Fruit fly (Drosophila melanogaster) whole organism, adult: ENCODE data around the gene CG17778.
A peak's percentile ranks its signal among the peaks of the same experiment; 100 is the strongest.

Source experiments
- CG11617 ChIP-seq: fragments of 200-800 bp; sonication (Bioruptor generic); optimal IDR thresholded peaks from 2 replicates; lab custom pipeline; 2017; ENCODE audit warnings: mild to moderate bottlenecking, missing biosample characterization, missing genetic modification reagents, missing genetic modification characterization
- CG12768 ChIP-seq: fragments of 200-800 bp; sonication (Bioruptor generic); optimal IDR thresholded peaks from 2 replicates; lab custom pipeline; 2017; ENCODE audit warnings: missing biosample characterization, missing genetic modification characterization, mild to moderate bottlenecking, moderate library complexity, missing genetic modification reagents
- CG14711 ChIP-seq: fragments of 200-800 bp; sonication (Bioruptor generic); optimal IDR thresholded peaks from 2 replicates; lab custom pipeline; 2018; ENCODE audit warnings: missing biosample characterization, mild to moderate bottlenecking, missing genetic modification characterization, moderate library complexity
- CG1620 ChIP-seq: fragments of 200-800 bp; sonication (Bioruptor generic); optimal IDR thresholded peaks from 2 replicates; lab custom pipeline; 2016; ENCODE audit warnings: missing biosample characterization, missing genetic modification characterization
- CG33017 ChIP-seq: fragments of 200-800 bp; sonication (Bioruptor generic); optimal IDR thresholded peaks from 2 replicates; lab custom pipeline; 2018; ENCODE audit warnings: missing biosample characterization, mild to moderate bottlenecking, missing genetic modification characterization, moderate library complexity
- CG5204 ChIP-seq: fragments of 200-800 bp; sonication (Bioruptor generic); optimal IDR thresholded peaks from 2 replicates; lab custom pipeline; 2016; ENCODE audit warnings: missing biosample characterization, missing genetic modification characterization
- CG7045 ChIP-seq: fragments of 200-800 bp; sonication (Bioruptor generic); optimal IDR thresholded peaks from 2 replicates; lab custom pipeline; 2017; ENCODE audit warnings: missing biosample characterization, mild to moderate bottlenecking, missing genetic modification characterization
- CG7101 ChIP-seq: fragments of 200-800 bp; sonication (Bioruptor generic); optimal IDR thresholded peaks from 2 replicates; lab custom pipeline; 2018; ENCODE audit warnings: missing biosample characterization, mild to moderate bottlenecking, missing genetic modification characterization, moderate library complexity
- Clk ChIP-seq: fragments of 200-800 bp; sonication (Bioruptor generic); optimal IDR thresholded peaks from 2 replicates; lab custom pipeline; 2017; ENCODE audit warnings: missing biosample characterization, missing genetic modification characterization
- Crg-1 ChIP-seq: fragments of 200-800 bp; sonication (Bioruptor generic); optimal IDR thresholded peaks from 2 replicates; lab custom pipeline; 2016; ENCODE audit warnings: missing biosample characterization, missing genetic modification characterization
- Hr96 ChIP-seq: fragments of 200-800 bp; sonication (Bioruptor generic); optimal IDR thresholded peaks from 2 replicates; lab custom pipeline; 2016; ENCODE audit warnings: missing biosample characterization, missing genetic modification characterization
- Mnt ChIP-seq: fragments of 200-800 bp; sonication (Bioruptor generic); optimal IDR thresholded peaks from 2 replicates; lab custom pipeline; 2016; ENCODE audit warnings: missing biosample characterization, mild to moderate bottlenecking, missing genetic modification characterization
- bab1 ChIP-seq: fragments of 200-800 bp; sonication (Bioruptor generic); optimal IDR thresholded peaks from 3 replicates; lab custom pipeline; 2019; ENCODE audit warnings: missing biosample characterization, mild to moderate bottlenecking, missing genetic modification characterization, moderate library complexity
- cic ChIP-seq: fragments of 200-800 bp; sonication (Bioruptor generic); optimal IDR thresholded peaks from 2 replicates; lab custom pipeline; 2017; ENCODE audit warnings: missing biosample characterization, mild to moderate bottlenecking, missing genetic modification characterization, moderate library complexity
- cnc ChIP-seq, 2 experiments: fragments of >200 bp; optimal IDR thresholded peaks; 2 replicates each; lab custom pipeline; 2017
- kay ChIP-seq: fragments of 200-800 bp; sonication (Bioruptor generic); peaks from one replicate; lab custom pipeline; 2016; ENCODE audit warnings: missing biosample characterization, missing genetic modification characterization, borderline replicate concordance
- ovo ChIP-seq: fragments of 200-800 bp; sonication (Bioruptor generic); optimal IDR thresholded peaks from 2 replicates; lab custom pipeline; 2016; ENCODE audit warnings: missing biosample characterization, missing genetic modification characterization
- pad ChIP-seq: fragments of 200-800 bp; sonication (Bioruptor generic); optimal IDR thresholded peaks from 3 replicates; lab custom pipeline; 2017; ENCODE audit warnings: missing biosample characterization, missing genetic modification characterization, mild to moderate bottlenecking, moderate library complexity, missing genetic modification reagents
- tj ChIP-seq: fragments of 200-800 bp; sonication (Bioruptor generic); optimal IDR thresholded peaks from 3 replicates; lab custom pipeline; 2017; ENCODE audit warnings: missing biosample characterization, mild to moderate bottlenecking, missing genetic modification characterization, moderate library complexity
- toe ChIP-seq: fragments of 200-800 bp; sonication (Bioruptor generic); optimal IDR thresholded peaks from 2 replicates; lab custom pipeline; 2016; ENCODE audit warnings: missing biosample characterization, missing genetic modification characterization

CG17778 gene

dm6 chrX:487517-487957 is 6.9 kb upstream of the CG17778 start, which contains the start of the genes CG18273 and CG3156:
Gene CG18273, minus strand, starts transcription at chrX:487581.
Gene CG3156, plus strand, starts transcription at chrX:487878.
- TF ChIP-seq CG5204 (GFP tag; lab: Kevin White, UChicago) (no peak), bab1 (GFP tag; lab: Kevin White, UChicago) (peak; percentile 57), Mnt (peak; percentile 97), Hr96 (no peak), Crg-1 (GFP tag; lab: Kevin White, UChicago) (no peak), tj (GFP tag; lab: Kevin White, UChicago) (peak; percentile 6), CG7101 (tag; lab: Kevin White, UChicago) (peak; percentile 48), pad (GFP tag; lab: Kevin White, UChicago) (peak; percentile 15), CG14711 (peak; percentile 35), ovo (peak; percentile 4), CG1620 (GFP tag; lab: Kevin White, UChicago) (peak; percentile 21), CG11617 (GFP tag; lab: Kevin White, UChicago) (peak; percentile 62), CG7045 (GFP tag; lab: Kevin White, UChicago) (peak; percentile 1)

dm6 chrX:492701-493299 is 1.6 kb upstream of the CG17778 start:
- TF ChIP-seq CG12768 (GFP tag; lab: Kevin White, UChicago): peak; percentile 35
- TF ChIP-seq bab1 (GFP tag; lab: Kevin White, UChicago): no peak
- peak; percentile 11 for TF ChIP-seq CG11617 (GFP tag; lab: Kevin White, UChicago)

DNA sequence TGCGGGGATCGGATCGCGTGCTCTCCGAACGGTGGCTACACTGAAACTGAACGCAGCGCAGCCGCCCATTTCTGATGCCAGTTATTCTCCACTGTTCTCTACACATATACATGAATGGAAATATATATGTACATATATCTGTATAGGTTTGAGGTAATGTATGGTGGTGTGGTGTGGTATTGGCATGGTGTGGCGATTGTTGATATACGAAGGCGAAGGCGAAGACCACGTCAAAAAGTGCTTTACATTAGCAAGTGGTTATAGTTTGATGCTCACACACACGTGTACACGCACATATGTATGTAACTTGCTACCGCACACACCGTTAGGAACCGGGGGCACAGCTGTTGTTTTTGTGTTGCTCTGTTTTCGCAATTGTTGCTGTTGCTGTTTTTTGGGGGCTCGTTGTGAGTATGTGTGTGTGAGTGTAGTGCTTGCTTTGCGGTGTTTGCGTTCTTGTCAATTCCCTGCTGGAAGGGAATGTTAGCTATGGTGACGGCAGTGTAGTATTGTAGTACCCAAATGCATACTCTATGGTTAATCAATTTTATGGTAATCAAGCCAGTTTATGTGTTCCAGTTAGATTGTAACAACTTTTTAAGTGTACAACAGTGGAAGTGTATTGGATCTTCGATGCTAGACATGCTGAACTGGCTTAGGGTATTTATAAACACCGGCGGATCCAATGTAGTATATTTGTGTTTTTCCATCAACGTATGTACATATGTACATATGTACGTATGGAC is 796 bp upstream of the CG17778 start, which contains the start of gene CG17896:
CG17896 (minus strand) TSS at position 51 of the 746 bp plus-strand sequence.
- TF ChIP-seq CG5204 (GFP tag; lab: Kevin White, UChicago) (no peak), Mnt (peak; percentile 78), CG33017 (tag; lab: Kevin White, UChicago) (peak; percentile 96), CG1620 (GFP tag; lab: Kevin White, UChicago) (no peak), pad (GFP tag; lab: Kevin White, UChicago) (peak; percentile 82), toe (GFP tag; lab: Kevin White, UChicago) (peak; percentile 15), cic (GFP tag; lab: Kevin White, UChicago) (peak; percentile 91), CG11617 (GFP tag; lab: Kevin White, UChicago) (peak; percentile 89), cnc (optimal IDR thresholded peaks at IDR 0.05; lab: Kevin White, UChicago) (no peak), tj (GFP tag; lab: Kevin White, UChicago) (peak; percentile 92), CG14711 (peak; percentile 94), ovo (peak; percentile 99), Clk (peak; percentile 80), CG12768 (GFP tag; lab: Kevin White, UChicago) (peak; percentile 89), bab1 (GFP tag; lab: Kevin White, UChicago) (peak; percentile 96), Hr96 (no peak), Crg-1 (GFP tag; lab: Kevin White, UChicago) (peak; percentile 86), CG7101 (tag; lab: Kevin White, UChicago) (peak; percentile 96), CG7045 (GFP tag; lab: Kevin White, UChicago) (peak; percentile 87), kay (GFP tag; lab: Kevin White, UChicago) (no peak)

dm6 chrX:494191-494554 is 241 bp upstream of the CG17778 start:
- TF ChIP-seq CG33017 (tag; lab: Kevin White, UChicago): no peak
- no peak for TF ChIP-seq cic (GFP tag; lab: Kevin White, UChicago)
- TF ChIP-seq CG1620 (GFP tag; lab: Kevin White, UChicago): no peak
- no peak for TF ChIP-seq pad (GFP tag; lab: Kevin White, UChicago)
- no peak for TF ChIP-seq Clk
- TF ChIP-seq cnc (optimal IDR thresholded peaks at IDR 0.05; lab: Kevin White, UChicago): no peak
- no peak for TF ChIP-seq kay (GFP tag; lab: Kevin White, UChicago)
- TF ChIP-seq Mnt: no peak
- TF ChIP-seq ovo: no peak
- no peak for TF ChIP-seq toe (GFP tag; lab: Kevin White, UChicago)
- TF ChIP-seq CG11617 (GFP tag; lab: Kevin White, UChicago): no peak
- TF ChIP-seq tj (GFP tag; lab: Kevin White, UChicago): no peak
- no peak for TF ChIP-seq CG14711
- no peak for TF ChIP-seq CG5204 (GFP tag; lab: Kevin White, UChicago)
- no peak for TF ChIP-seq CG12768 (GFP tag; lab: Kevin White, UChicago)
- no peak for TF ChIP-seq CG7101 (tag; lab: Kevin White, UChicago)
- no peak for TF ChIP-seq Crg-1 (GFP tag; lab: Kevin White, UChicago)
- no peak for TF ChIP-seq CG7045 (GFP tag; lab: Kevin White, UChicago)
- TF ChIP-seq bab1 (GFP tag; lab: Kevin White, UChicago): no peak

- TF ChIP-seq cic (GFP tag; lab: Kevin White, UChicago): peak; percentile 6
- TF ChIP-seq CG14711: no peak
- TF ChIP-seq Crg-1 (GFP tag; lab: Kevin White, UChicago): no peak
- TF ChIP-seq tj (GFP tag; lab: Kevin White, UChicago): peak; percentile 13
- TF ChIP-seq CG7045 (GFP tag; lab: Kevin White, UChicago): no peak
- TF ChIP-seq bab1 (GFP tag; lab: Kevin White, UChicago): peak; percentile 60
Observed at dm6 chrX:496326-496725, 1.9 kb downstream of the CG17778 start, which contains the start of gene svr. Gene svr, plus strand, starts transcription at chrX:496446.
